Worm (Caenorhabditis elegans): ENCODE data around the gene Y5H2A.1.

DNA sequence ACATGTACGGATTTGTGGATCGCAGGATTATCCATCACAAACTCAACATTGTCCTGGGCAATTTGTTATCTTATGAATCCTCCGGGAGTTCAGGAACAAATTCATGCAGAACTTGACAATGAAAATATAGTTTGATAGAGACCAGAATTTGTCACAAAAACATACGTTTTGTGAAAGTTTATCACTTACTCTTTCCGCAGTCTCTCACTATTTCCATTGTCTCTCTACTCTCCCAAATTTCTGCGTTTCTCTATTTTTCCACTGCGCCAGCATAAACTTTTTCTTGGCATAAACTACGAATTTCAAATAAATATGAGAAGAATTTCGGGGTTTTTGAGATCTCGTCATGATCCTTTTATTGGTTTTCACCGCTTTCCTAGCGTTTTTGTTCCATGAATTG is 29.0 kb downstream of the Y5H2A.1 start, which contains the start of gene cyp-33C3:
- TF ChIP-seq lin-13 (GFP tag; optimal IDR thresholded peaks at IDR 0.05), result no peak
- TF ChIP-seq ama-1 (optimal IDR thresholded peaks at IDR 0.05), result no peak
- no peak for TF ChIP-seq snpc-4 (tag; optimal IDR thresholded peaks at IDR 0.05)
- no peak for TF ChIP-seq elt-1 (tag; optimal IDR thresholded peaks at IDR 0.05)
- TF ChIP-seq egl-27 (tag; optimal IDR thresholded peaks at IDR 0.05), result no peak
- no peak for TF ChIP-seq fos-1 (tag; optimal IDR thresholded peaks at IDR 0.05)
- TF ChIP-seq nhr-25 (tag; optimal IDR thresholded peaks at IDR 0.05), result no peak
- no peak for TF ChIP-seq C34F6.9 (tag; optimal IDR thresholded peaks at IDR 0.05)

All from whole organism, L2 larva.